Fruit fly (Drosophila melanogaster) whole organism, wandering third instar larva: ENCODE measurements around the gene CG33281.

Experiments
- br ChIP-seq: fragments of 200-800 bp; sonication (Bioruptor generic); optimal IDR thresholded peaks from 2 replicates; lab custom pipeline; 2016; ENCODE audit warnings: missing biosample characterization, missing genetic modification characterization
- dmrt93B ChIP-seq: fragments of 200-800 bp; sonication (Bioruptor generic); optimal IDR thresholded peaks from 2 replicates; lab custom pipeline; 2018; ENCODE audit warnings: missing biosample characterization, mild to moderate bottlenecking, missing genetic modification characterization
- tai ChIP-seq: sonication (Bioruptor generic); optimal IDR thresholded peaks from 2 replicates; lab custom pipeline; 2016; ENCODE audit warnings: missing biosample characterization, missing genetic modification characterization
- usp ChIP-seq: fragments of >200 bp; optimal IDR thresholded peaks from 2 replicates; lab custom pipeline; 2017; ENCODE audit warnings: missing biosample characterization, missing genetic modification characterization

DNA sequence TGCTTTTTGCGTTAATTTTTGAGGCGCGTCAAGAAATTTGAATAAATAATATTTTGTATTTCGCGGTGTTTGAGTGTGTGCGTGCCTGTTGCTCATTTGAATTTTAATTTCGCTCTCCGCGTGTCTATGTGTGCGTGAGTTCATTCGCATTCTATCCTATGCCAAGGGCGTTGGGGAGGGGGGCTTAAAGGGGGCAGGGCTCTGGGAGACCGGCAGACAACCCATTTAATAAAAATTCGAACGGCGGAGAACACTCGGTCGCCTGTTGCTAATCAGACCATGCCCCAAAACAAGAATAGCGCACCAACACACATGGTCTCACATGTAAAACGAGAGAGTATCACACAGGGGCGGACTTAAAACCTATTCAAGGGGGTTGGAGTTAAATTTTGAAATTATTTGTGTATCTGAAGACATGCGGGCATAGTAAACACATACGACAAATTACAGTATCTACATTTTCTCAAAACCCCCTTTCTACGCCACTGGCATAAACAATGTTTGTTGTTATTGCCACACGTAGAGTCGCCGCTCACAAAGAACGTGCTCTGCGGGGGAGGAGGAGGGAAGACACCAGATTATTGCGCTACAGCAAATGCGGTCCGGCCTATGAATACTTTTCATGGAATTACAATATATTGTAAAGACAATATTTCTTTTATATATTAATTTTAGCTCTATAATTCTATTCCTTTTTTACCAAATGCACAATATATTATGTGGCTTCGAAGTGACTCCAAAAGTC lies 22.1 kb upstream of the CG33281 start:
- peak; percentile 100 for TF ChIP-seq dmrt93B (GFP tag; lab: Kevin White, UChicago)
- TF ChIP-seq tai, result peak; percentile 99
- TF ChIP-seq usp (GFP tag; lab: Kevin White, UChicago), result peak; percentile 60
- TF ChIP-seq br (GFP tag; lab: Kevin White, UChicago), result peak; percentile 100
